Worm (Caenorhabditis elegans): ENCODE measurements around the gene lgc-56.

- TF ChIP-seq unc-130 (GFP tag; optimal IDR thresholded peaks at IDR 0.05), result no peak
- no peak for TF ChIP-seq mep-1 (tag; optimal IDR thresholded peaks at IDR 0.05)
- TF ChIP-seq nhr-76 (tag; optimal IDR thresholded peaks at IDR 0.05), result no peak
- TF ChIP-seq ama-1 (optimal IDR thresholded peaks at IDR 0.05), result no peak
- no peak for TF ChIP-seq nhr-237 (tag; optimal IDR thresholded peaks at IDR 0.05)
- TF ChIP-seq lin-13 (GFP tag; optimal IDR thresholded peaks at IDR 0.05), result no peak
- no peak for TF ChIP-seq nhr-11 (tag; optimal IDR thresholded peaks at IDR 0.05)
- no peak for TF ChIP-seq mes-2 (tag; optimal IDR thresholded peaks at IDR 0.05; ENCODE audit: poor library complexity, severe bottlenecking)
- no peak for TF ChIP-seq unc-62 (GFP tag; optimal IDR thresholded peaks at IDR 0.05 in 1 of 2)
- no peak for TF ChIP-seq unc-62 (tag; optimal IDR thresholded peaks at IDR 0.05)
- no peak for TF ChIP-seq lin-15B (tag; optimal IDR thresholded peaks at IDR 0.05)
- TF ChIP-seq D1046.2 (GFP tag; IDR thresholded peaks at IDR 0.05), result no peak
- no peak for TF ChIP-seq arid-1 (GFP tag; conservative IDR thresholded peaks at IDR 0.05)
- TF ChIP-seq ces-1 (GFP tag; optimal IDR thresholded peaks at IDR 0.05), result no peak
These were observed 33.1 kb downstream of the lgc-56 start, which contains the start of gene srb-5 for ce11 chrII:5163283-5163682.
